Worm (Caenorhabditis elegans) whole organism, late embryonic: ENCODE measurements around the gene clec-177.

Source experiments
- C38D4.7 ChIP-seq: fragments of 200-800 bp; sonication (Bioruptor generic); optimal IDR thresholded peaks from 2 replicates; lab custom pipeline; 2018; ENCODE audit warnings: mild to moderate bottlenecking, missing genetic modification characterization, moderate library complexity, missing compliant biosample characterization
- K02D7.2 ChIP-seq: sonication (generic microtip); optimal IDR thresholded peaks from 2 replicates; lab custom pipeline; 2017; ENCODE audit warnings: mild to moderate bottlenecking, missing genetic modification characterization, missing compliant biosample characterization
- T23F11.4 ChIP-seq: fragments of 200-800 bp; sonication (Bioruptor generic); optimal IDR thresholded peaks from 2 replicates; lab custom pipeline; 2018; ENCODE audit warnings: mild to moderate bottlenecking, missing genetic modification characterization, missing compliant biosample characterization
- ceh-14 ChIP-seq: sonication (generic microtip); optimal IDR thresholded peaks from 2 replicates; lab custom pipeline; 2016; ENCODE audit warnings: missing genotype, missing genetic modification characterization, missing compliant biosample characterization
- ceh-18 ChIP-seq: sonication (generic microtip); optimal IDR thresholded peaks from 2 replicates; lab custom pipeline; 2016; ENCODE audit warnings: missing genetic modification characterization, missing compliant biosample characterization
- ceh-2 ChIP-seq: sonication (generic microtip); optimal IDR thresholded peaks from 2 replicates; lab custom pipeline; 2016; ENCODE audit warnings: missing genotype, missing genetic modification characterization, missing compliant biosample characterization
- ceh-22 ChIP-seq: sonication (generic microtip); optimal IDR thresholded peaks from 2 replicates; lab custom pipeline; 2017; ENCODE audit warnings: missing biosample characterization, missing genetic modification characterization
- ceh-24 ChIP-seq: sonication (generic microtip); optimal IDR thresholded peaks from 2 replicates; lab custom pipeline; 2016; ENCODE audit warnings: mild to moderate bottlenecking, missing genetic modification characterization, missing compliant biosample characterization
- ceh-30 ChIP-seq: fragments of 150-350 bp; optimal IDR thresholded peaks from 2 replicates; lab custom pipeline; 2014; ENCODE audit warnings: missing biosample characterization, missing genetic modification characterization
- ceh-45 ChIP-seq: fragments of 200-800 bp; sonication (Bioruptor generic); IDR thresholded peaks from 2 replicates; pipeline ENCODE4 v1.3.6; 2022; ENCODE audit warnings: missing genetic modification reagents, missing genetic modification characterization, missing compliant biosample characterization
- che-1 ChIP-seq: sonication (generic microtip); optimal IDR thresholded peaks from 2 replicates; lab custom pipeline; 2016; ENCODE audit warnings: mild to moderate bottlenecking, missing genetic modification characterization, missing compliant biosample characterization
- ets-4 ChIP-seq: sonication (generic microtip); optimal IDR thresholded peaks from 2 replicates; lab custom pipeline; 2016; ENCODE audit warnings: missing genetic modification characterization, missing compliant biosample characterization
- eyg-1 ChIP-seq: sonication (generic microtip); optimal IDR thresholded peaks from 2 replicates; lab custom pipeline; 2016; ENCODE audit warnings: missing genotype, missing genetic modification characterization, missing compliant biosample characterization
- gmeb-2 ChIP-seq: sonication (generic microtip); optimal IDR thresholded peaks from 2 replicates; lab custom pipeline; 2016; ENCODE audit warnings: missing genetic modification characterization, inconsistent platforms, missing compliant biosample characterization
- hlh-15 ChIP-seq: sonication (generic microtip); optimal IDR thresholded peaks from 2 replicates; lab custom pipeline; 2016; ENCODE audit warnings: missing genetic modification characterization, missing compliant biosample characterization
- hlh-6 ChIP-seq: sonication (generic microtip); optimal IDR thresholded peaks from 2 replicates; lab custom pipeline; 2016; ENCODE audit warnings: missing genotype, missing genetic modification characterization, missing compliant biosample characterization
- hlh-8 ChIP-seq: sonication (generic microtip); optimal IDR thresholded peaks from 2 replicates; lab custom pipeline; 2016; ENCODE audit warnings: missing genotype, missing genetic modification characterization, missing compliant biosample characterization
- lin-11 ChIP-seq: fragments of 200-800 bp; sonication (Bioruptor generic); optimal IDR thresholded peaks from 2 replicates; lab custom pipeline; 2018; ENCODE audit warnings: mild to moderate bottlenecking, missing genetic modification characterization, missing compliant biosample characterization
- nfya-1 ChIP-seq: sonication (generic microtip); optimal IDR thresholded peaks from 2 replicates; lab custom pipeline; 2017; ENCODE audit warnings: missing genetic modification characterization, mild to moderate bottlenecking, missing compliant biosample characterization, antibody characterized with exemption, moderate library complexity
- nhr-11 ChIP-seq: fragments of 150-350 bp; optimal IDR thresholded peaks from 2 replicates; lab custom pipeline; 2014; ENCODE audit warnings: missing biosample characterization, missing genetic modification characterization
- nhr-232 ChIP-seq: sonication (generic microtip); optimal IDR thresholded peaks from 2 replicates; lab custom pipeline; 2016; ENCODE audit warnings: missing genetic modification characterization, missing compliant biosample characterization
- npax-4 ChIP-seq: sonication (generic microtip); optimal IDR thresholded peaks from 2 replicates; lab custom pipeline; 2016; ENCODE audit warnings: missing genetic modification characterization, missing compliant biosample characterization
- odd-2 ChIP-seq: sonication (generic microtip); optimal IDR thresholded peaks from 2 replicates; lab custom pipeline; 2017; ENCODE audit warnings: antibody characterized with exemption, mild to moderate bottlenecking, missing genetic modification characterization, missing compliant biosample characterization
- pax-1 ChIP-seq: fragments of 150-350 bp; optimal IDR thresholded peaks from 2 replicates; lab custom pipeline; 2014; ENCODE audit warnings: missing biosample characterization, missing genetic modification characterization
- pha-4 ChIP-seq: fragments of 150-350 bp; optimal IDR thresholded peaks from 2 replicates; lab custom pipeline; 2018; ENCODE audit warnings: missing biosample characterization, missing genetic modification reagents, missing genetic modification characterization
- pros-1 ChIP-seq: fragments of 150-350 bp; optimal IDR thresholded peaks from 2 replicates; lab custom pipeline; 2014; ENCODE audit warnings: missing biosample characterization, missing genetic modification reagents, missing genetic modification characterization
- ref-2 ChIP-seq: sonication (generic microtip); optimal IDR thresholded peaks from 2 replicates; lab custom pipeline; 2016; ENCODE audit warnings: missing genetic modification characterization, missing compliant biosample characterization
- sdc-2 ChIP-seq: sonication (generic microtip); optimal IDR thresholded peaks from 2 replicates; lab custom pipeline; 2016; ENCODE audit warnings: missing genotype, missing genetic modification characterization, missing compliant biosample characterization
- sox-2 ChIP-seq: fragments of 200-800 bp; sonication (Bioruptor generic); IDR thresholded peaks from 2 replicates; pipeline ENCODE4 v1.3.6; 2022; ENCODE audit warnings: missing genetic modification reagents, missing genetic modification characterization, missing compliant biosample characterization
- sox-4 ChIP-seq: sonication (generic microtip); optimal IDR thresholded peaks from 2 replicates; lab custom pipeline; 2017; ENCODE audit warnings: mild to moderate bottlenecking, missing genetic modification characterization, inconsistent platforms, missing compliant biosample characterization
- tbx-2 ChIP-seq: sonication (generic microtip); optimal IDR thresholded peaks from 2 replicates; lab custom pipeline; 2016; ENCODE audit warnings: missing genetic modification characterization, missing compliant biosample characterization
- ttx-3 ChIP-seq: sonication (generic microtip); optimal IDR thresholded peaks from 2 replicates; lab custom pipeline; 2016; ENCODE audit warnings: missing genetic modification reagents, missing genetic modification characterization, missing compliant biosample characterization
- unc-3 ChIP-seq, 2 experiments: fragments of 200-800 bp in 1 of 2; sonication (Bioruptor generic) in 1 of 2; sonication (generic microtip) in 1 of 2; conservative IDR thresholded peaks in 1 of 2; optimal IDR thresholded peaks in 1 of 2; 2 replicates each; pipeline versions ENCODE4 v1.3.6 to Lab custom; 2016 to 2022; ENCODE audit warnings: missing compliant biosample characterization in 2 of 2, missing genetic modification characterization in 2 of 2, missing genetic modification reagents in 1 of 2
- unc-55 ChIP-seq: sonication (generic microtip); optimal IDR thresholded peaks from 2 replicates; lab custom pipeline; 2017; ENCODE audit warnings: missing biosample characterization, missing genetic modification reagents, missing genetic modification characterization
- unc-86 ChIP-seq: sonication (generic microtip); optimal IDR thresholded peaks from 2 replicates; lab custom pipeline; 2016; ENCODE audit warnings: missing genetic modification characterization, missing compliant biosample characterization
- ztf-16 ChIP-seq: sonication (generic microtip); optimal IDR thresholded peaks from 2 replicates; lab custom pipeline; 2017; ENCODE audit warnings: missing genetic modification characterization, missing compliant biosample characterization

Gene clec-177

DNA sequence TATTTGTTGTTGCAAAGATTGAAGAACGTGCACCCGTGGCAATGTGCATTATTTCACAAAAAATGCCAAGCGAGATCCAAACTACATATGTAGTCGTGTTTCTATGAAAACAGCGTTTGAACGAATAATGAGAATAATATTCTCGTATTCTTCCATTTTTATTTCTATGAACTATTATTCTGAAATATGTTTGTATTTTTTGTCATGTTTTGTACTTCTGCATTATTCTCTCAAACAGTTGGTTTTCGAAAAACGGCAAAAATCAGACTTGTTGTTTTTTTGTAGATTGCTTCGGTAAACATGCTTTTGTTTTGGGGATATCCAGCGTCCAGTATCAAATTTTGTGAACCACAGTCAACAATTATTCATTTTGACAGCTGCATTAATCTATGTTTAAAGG lies at the start of gene clec-177:
Gene clec-177, plus strand, starts transcription at position 301 of the 400 bp plus-strand sequence.
- TF ChIP-seq ceh-18 (tag; lab: Kevin White, UChicago) (no peak), sox-4 (tag; lab: Kevin White, UChicago) (no peak)

DNA sequence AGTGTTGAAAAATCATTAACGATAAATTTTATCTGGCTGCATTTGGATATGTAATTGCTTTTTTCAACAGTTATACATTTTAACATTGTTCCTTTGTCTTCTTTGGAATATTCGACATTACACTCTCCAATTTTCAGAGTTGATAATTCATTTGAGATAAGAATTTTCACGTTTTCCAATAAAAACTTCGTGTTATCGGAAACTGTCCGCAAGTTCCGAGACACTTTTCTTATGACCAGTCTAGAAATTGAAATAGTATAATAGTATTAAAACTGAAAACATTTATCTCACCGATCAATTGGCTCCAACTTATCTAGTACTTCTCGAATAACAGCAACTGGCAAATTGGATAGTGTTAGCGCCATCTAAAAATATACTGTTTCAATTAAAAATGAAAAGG lies 48.7 kb upstream of the clec-177 start, which contains the start of gene fbxa-86:
Gene fbxa-86, minus strand, starts transcription at position 367 of the 400 bp plus-strand sequence.
- TF ChIP-seq ztf-16 (tag; lab: Kevin White, UChicago) (no peak), ceh-24 (tag; lab: Kevin White, UChicago) (no peak), nfya-1 (tag; lab: Kevin White, UChicago) (no peak), ttx-3 (no peak), nhr-232 (tag; lab: Kevin White, UChicago) (no peak), gmeb-2 (tag; lab: Kevin White, UChicago) (no peak), ceh-30 (tag; lab: Kevin White, UChicago) (no peak), tbx-2 (no peak), unc-86 (tag; lab: Kevin White, UChicago) (no peak), pax-1 (tag; lab: Kevin White, UChicago) (no peak), sox-2 (GFP tag; lab: Robert Waterston, UW) (no peak), npax-4 (tag; lab: Kevin White, UChicago) (no peak), unc-55 (GFP tag; lab: Kevin White, UChicago) (no peak), pha-4 (tag; lab: Kevin White, UChicago) (no peak), T23F11.4 (no peak), lin-11 (tag; lab: Kevin White, UChicago) (no peak), ceh-22 (tag; lab: Kevin White, UChicago) (no peak), hlh-8 (tag; lab: Kevin White, UChicago) (no peak), hlh-6 (tag; lab: Kevin White, UChicago) (no peak)

DNA sequence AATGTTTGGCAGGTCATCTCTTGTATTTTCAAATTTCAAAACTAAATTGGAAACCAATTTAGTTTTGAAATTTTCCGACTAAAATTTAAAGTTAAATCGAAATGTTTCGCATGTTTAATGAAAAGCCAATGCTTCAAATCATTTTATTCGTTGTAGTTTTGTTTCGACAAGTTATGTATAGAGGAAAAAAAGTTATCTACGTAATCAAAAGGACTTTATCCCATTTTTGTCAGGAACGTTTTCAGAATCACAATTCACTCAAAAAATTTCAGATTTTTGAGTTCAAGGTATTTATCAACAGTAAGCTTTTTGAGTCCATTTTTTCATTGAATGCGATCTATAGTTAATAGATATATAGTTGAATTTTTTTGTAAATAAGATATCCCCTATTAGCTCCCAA lies 47.7 kb upstream of the clec-177 start, which contains the start of gene str-168:
Gene str-168, plus strand, starts transcription at position 301 of the 400 bp plus-strand sequence.
- TF ChIP-seq ceh-18 (tag; lab: Kevin White, UChicago) (no peak), unc-3 (GFP tag; conservative IDR thresholded peaks at IDR 0.05; lab: Robert Waterston, UW) (no peak), unc-3 (tag; optimal IDR thresholded peaks at IDR 0.05; lab: Kevin White, UChicago) (no peak), pros-1 (no peak), ets-4 (no peak)
- TF ChIP-seq, all 69 proteins: peak for 0

- TF ChIP-seq T23F11.4 = no peak
- TF ChIP-seq, all 69 proteins: peak for 0
Measured at ce11 chrIV:4941681-4942080, 44.7 kb upstream of the clec-177 start, which contains the start of gene Y9C9A.5. Gene Y9C9A.5 (plus strand): TSS chrIV:4941981.

ce11 chrIV:4945771-4946170 lies 40.6 kb upstream of the clec-177 start, which contains the start of gene str-169:
Gene str-169 (plus strand): TSS chrIV:4946071.
- TF ChIP-seq sdc-2 (tag; lab: Kevin White, UChicago) (no peak), C38D4.7 (GFP tag; lab: Kevin White, UChicago) (no peak), ref-2 (no peak), nhr-11 (tag; lab: Kevin White, UChicago) (no peak), ceh-30 (tag; lab: Kevin White, UChicago) (no peak)

DNA sequence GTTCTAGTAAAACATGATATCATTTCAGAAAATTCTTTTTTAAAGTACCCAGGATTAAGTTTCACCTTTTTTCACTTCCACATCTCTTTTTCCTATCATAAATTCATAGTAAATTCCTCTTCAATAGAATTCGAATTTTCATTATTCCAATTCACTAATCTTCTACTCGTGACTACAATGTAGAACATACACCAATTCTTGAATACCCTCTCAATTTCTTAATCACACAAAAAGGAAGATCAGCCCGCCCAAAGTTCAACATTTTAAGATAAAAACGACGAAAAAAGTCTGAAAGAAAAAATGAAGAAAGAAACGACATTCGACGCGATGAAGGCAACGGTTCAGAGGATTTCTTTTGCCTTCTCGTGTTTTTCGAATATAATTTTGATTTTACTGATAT lies 32.5 kb upstream of the clec-177 start, which contains the start of gene str-163:
Gene str-163, plus strand, starts transcription at position 301 of the 400 bp plus-strand sequence.
- TF ChIP-seq sox-2 (GFP tag; lab: Robert Waterston, UW) = no peak
- TF ChIP-seq ceh-14 = no peak
- TF ChIP-seq K02D7.2 (tag; lab: Kevin White, UChicago) = no peak

- no peak for TF ChIP-seq eyg-1 (tag; lab: Kevin White, UChicago)
- no peak for TF ChIP-seq che-1 (tag; lab: Kevin White, UChicago)
- TF ChIP-seq ceh-2 (tag; lab: Kevin White, UChicago) = no peak
- TF ChIP-seq gmeb-2 (tag; lab: Kevin White, UChicago) = no peak
- TF ChIP-seq nhr-11 (tag; lab: Kevin White, UChicago) = no peak
- no peak for TF ChIP-seq ceh-18 (tag; lab: Kevin White, UChicago)
- TF ChIP-seq odd-2 (tag; lab: Kevin White, UChicago) = no peak
- TF ChIP-seq ceh-45 (GFP tag; lab: Robert Waterston, UW) = no peak
- no peak for TF ChIP-seq hlh-15 (tag; lab: Kevin White, UChicago)
- no peak for TF ChIP-seq ceh-14
Measured at ce11 chrIV:4960623-4961022, 25.7 kb upstream of the clec-177 start, which contains the start of gene str-164. Gene str-164 (plus strand): TSS chrIV:4960735.
